Worm (Caenorhabditis elegans) whole organism, L1 larva: ENCODE measurements around the gene gbf-1.

ENCODE experiments used
- C16A3.4 ChIP-seq: fragments of 150-350 bp; optimal IDR thresholded peaks from 2 replicates; lab custom pipeline; 2014; ENCODE audit warnings: missing biosample characterization, missing genetic modification characterization
- C34B4.2 ChIP-seq: sonication (generic microtip); optimal IDR thresholded peaks from 2 replicates; lab custom pipeline; 2017; ENCODE audit warnings: mild to moderate bottlenecking, missing genetic modification characterization, missing compliant biosample characterization
- F16B12.6 ChIP-seq: fragments of 150-350 bp; optimal IDR thresholded peaks from 2 replicates; lab custom pipeline; 2014; ENCODE audit warnings: missing biosample characterization, missing genetic modification characterization
- ama-1 ChIP-seq: fragments of 150-350 bp; optimal IDR thresholded peaks from 2 replicates; lab custom pipeline; 2014
- ceh-8 ChIP-seq: fragments of 200-800 bp; sonication (Bioruptor generic); optimal IDR thresholded peaks from 2 replicates; lab custom pipeline; 2018; ENCODE audit warnings: mild to moderate bottlenecking, missing genetic modification characterization, moderate library complexity, missing compliant biosample characterization
- ceh-82 ChIP-seq, 3 experiments: fragments of 150-350 bp in 1 of 3; sonication (generic microtip) in 2 of 3; optimal IDR thresholded peaks; 2 replicates each; lab custom pipeline; 2014 to 2017; ENCODE audit warnings: missing biosample characterization in 3 of 3, missing genetic modification characterization in 3 of 3
- ceh-90 ChIP-seq: sonication (generic microtip); optimal IDR thresholded peaks from 2 replicates; lab custom pipeline; 2016; ENCODE audit warnings: missing genetic modification characterization, missing compliant biosample characterization
- ces-1 ChIP-seq: fragments of 150-350 bp; optimal IDR thresholded peaks from 2 replicates; lab custom pipeline; 2014; ENCODE audit warnings: missing biosample characterization, missing genetic modification reagents, missing genetic modification characterization
- dpl-1 ChIP-seq, 3 experiments: fragments of 150-350 bp in 2 of 3; sonication (generic microtip) in 1 of 3; optimal IDR thresholded peaks; 2 replicates each; lab custom pipeline; 2014 to 2017; ENCODE audit warnings: missing biosample characterization in 3 of 3, missing genetic modification characterization in 3 of 3, missing genetic modification reagents in 3 of 3
- efl-1 ChIP-seq, 4 experiments: fragments of 150-350 bp; optimal IDR thresholded peaks in 3 of 4; peaks in 1 of 4; 1 replicate in 1 of 4; 2 replicates in 3 of 4; lab custom pipeline; 2014; ENCODE audit warnings: missing biosample characterization in 2 of 4, missing genetic modification characterization in 2 of 4, missing genetic modification reagents in 2 of 4
- efl-3 ChIP-seq: fragments of 200-800 bp; sonication (Bioruptor generic); optimal IDR thresholded peaks from 2 replicates; lab custom pipeline; 2018; ENCODE audit warnings: mild to moderate bottlenecking, missing genetic modification characterization, missing compliant biosample characterization
- egl-13 ChIP-seq: sonication (generic microtip); optimal IDR thresholded peaks from 2 replicates; lab custom pipeline; 2016; ENCODE audit warnings: missing genotype, missing genetic modification reagents, missing genetic modification characterization, missing compliant biosample characterization
- elt-2 ChIP-seq: sonication (generic microtip); optimal IDR thresholded peaks from 2 replicates; lab custom pipeline; 2016; ENCODE audit warnings: missing genetic modification characterization, mild to moderate bottlenecking, inconsistent platforms, missing compliant biosample characterization, missing genetic modification reagents
- fkh-4 ChIP-seq: sonication (generic microtip); optimal IDR thresholded peaks from 2 replicates; lab custom pipeline; 2016; ENCODE audit warnings: missing compliant biosample characterization, missing genetic modification characterization, borderline replicate concordance
- fos-1 ChIP-seq: fragments of 150-350 bp; optimal IDR thresholded peaks from 2 replicates; lab custom pipeline; 2014; ENCODE audit warnings: missing biosample characterization, missing genetic modification characterization
- grh-1 ChIP-seq: fragments of 200-800 bp; sonication (Bioruptor generic); IDR thresholded peaks from 2 replicates; pipeline ENCODE4 v1.3.6; 2022; ENCODE audit warnings: missing genetic modification reagents, missing genetic modification characterization, missing compliant biosample characterization
- hlh-17 ChIP-seq: fragments of 200-800 bp; sonication (Bioruptor generic); optimal IDR thresholded peaks from 2 replicates; lab custom pipeline; 2018; ENCODE audit warnings: missing genetic modification characterization, mild to moderate bottlenecking, missing compliant biosample characterization, moderate library complexity, borderline replicate concordance
- hpl-2 ChIP-seq: fragments of 150-350 bp; optimal IDR thresholded peaks from 2 replicates; lab custom pipeline; 2014; ENCODE audit warnings: missing biosample characterization, missing genetic modification reagents, missing genetic modification characterization
- isw-1 ChIP-seq: fragments of 200-800 bp; sonication (Bioruptor generic); IDR thresholded peaks from 2 replicates; pipeline ENCODE4 v1.3.6; 2022; ENCODE audit warnings: missing genetic modification characterization, missing compliant biosample characterization
- jun-1 ChIP-seq: fragments of 150-350 bp; optimal IDR thresholded peaks from 2 replicates; lab custom pipeline; 2014; ENCODE audit warnings: missing biosample characterization, missing genetic modification reagents, missing genetic modification characterization
- lin-13 ChIP-seq: fragments of 150-350 bp; optimal IDR thresholded peaks from 2 replicates; lab custom pipeline; 2014; ENCODE audit warnings: missing biosample characterization, missing genetic modification reagents, missing genetic modification characterization
- lin-35 ChIP-seq, 2 experiments: fragments of 150-350 bp; optimal IDR thresholded peaks; 2 replicates each; lab custom pipeline; 2014; ENCODE audit warnings: missing biosample characterization in 2 of 2, missing genetic modification characterization in 2 of 2, missing genetic modification reagents in 2 of 2
- mef-2 ChIP-seq: fragments of 150-350 bp; optimal IDR thresholded peaks from 2 replicates; lab custom pipeline; 2014; ENCODE audit warnings: missing biosample characterization, missing genetic modification characterization
- nhr-20 ChIP-seq: sonication (generic microtip); optimal IDR thresholded peaks from 2 replicates; lab custom pipeline; 2016; ENCODE audit warnings: mild to moderate bottlenecking, missing genetic modification characterization, missing compliant biosample characterization
- nhr-47 ChIP-seq: sonication (generic microtip); optimal IDR thresholded peaks from 2 replicates; lab custom pipeline; 2016; ENCODE audit warnings: mild to moderate bottlenecking, missing genetic modification characterization, moderate library complexity, missing compliant biosample characterization
- nhr-71 ChIP-seq: sonication (generic microtip); optimal IDR thresholded peaks from 2 replicates; lab custom pipeline; 2016; ENCODE audit warnings: mild to moderate bottlenecking, missing genetic modification characterization, moderate library complexity, missing compliant biosample characterization
- nhr-84 ChIP-seq: sonication (generic microtip); optimal IDR thresholded peaks from 2 replicates; lab custom pipeline; 2017; ENCODE audit warnings: missing biosample characterization, missing genetic modification characterization
- nhr-90 ChIP-seq: sonication (generic microtip); optimal IDR thresholded peaks from 2 replicates; lab custom pipeline; 2016; ENCODE audit warnings: mild to moderate bottlenecking, missing genetic modification characterization, missing compliant biosample characterization; ENCODE audit not compliant: poor library complexity
- pqm-1 ChIP-seq: sonication (generic microtip); optimal IDR thresholded peaks from 3 replicates; lab custom pipeline; 2017; ENCODE audit warnings: missing biosample characterization, missing genetic modification characterization
- rnt-1 ChIP-seq: sonication (generic microtip); optimal IDR thresholded peaks from 2 replicates; lab custom pipeline; 2016; ENCODE audit warnings: mild to moderate bottlenecking, missing genetic modification characterization, moderate library complexity, missing compliant biosample characterization
- snpc-4 ChIP-seq: fragments of 150-350 bp; optimal IDR thresholded peaks from 2 replicates; lab custom pipeline; 2014; ENCODE audit warnings: missing biosample characterization, missing genetic modification characterization
- sup-37 ChIP-seq: fragments of 200-800 bp; sonication (Bioruptor generic); optimal IDR thresholded peaks from 2 replicates; lab custom pipeline; 2018; ENCODE audit warnings: mild to moderate bottlenecking, missing genetic modification characterization, missing compliant biosample characterization
- swsn-7 ChIP-seq: sonication (generic microtip); optimal IDR thresholded peaks from 2 replicates; lab custom pipeline; 2016; ENCODE audit warnings: missing genetic modification characterization, missing compliant biosample characterization
- unc-130 ChIP-seq: fragments of 150-350 bp; optimal IDR thresholded peaks from 2 replicates; lab custom pipeline; 2017; ENCODE audit warnings: missing biosample characterization, missing genetic modification characterization, inconsistent platforms
- unc-30 ChIP-seq: sonication (generic microtip); optimal IDR thresholded peaks from 2 replicates; lab custom pipeline; 2017; ENCODE audit warnings: missing biosample characterization, missing genetic modification characterization
- unc-62 ChIP-seq: fragments of 150-350 bp; optimal IDR thresholded peaks from 2 replicates; lab custom pipeline; 2014; ENCODE audit warnings: missing biosample characterization, missing genetic modification reagents, missing genetic modification characterization
- unc-86 ChIP-seq: sonication (generic microtip); optimal IDR thresholded peaks from 2 replicates; lab custom pipeline; 2016; ENCODE audit warnings: missing genetic modification characterization, missing compliant biosample characterization
- unc-98 ChIP-seq: fragments of 200-800 bp; sonication (Bioruptor generic); IDR thresholded peaks from 2 replicates; pipeline ENCODE4 v1.3.6; 2022; ENCODE audit warnings: missing genetic modification characterization, missing compliant biosample characterization
- vab-15 ChIP-seq: sonication (generic microtip); optimal IDR thresholded peaks from 2 replicates; lab custom pipeline; 2017; ENCODE audit warnings: missing genotype, mild to moderate bottlenecking, missing genetic modification characterization, missing compliant biosample characterization
- zag-1 ChIP-seq: fragments of 150-350 bp; optimal IDR thresholded peaks from 2 replicates; lab custom pipeline; 2014; ENCODE audit warnings: missing biosample characterization, missing genetic modification characterization
- zip-4 ChIP-seq: fragments of 200-800 bp; sonication (Bioruptor generic); optimal IDR thresholded peaks from 2 replicates; lab custom pipeline; 2018; ENCODE audit warnings: mild to moderate bottlenecking, missing genetic modification characterization, moderate library complexity, missing compliant biosample characterization
- ztf-11 ChIP-seq, 2 experiments: sonication (generic microtip); optimal IDR thresholded peaks; 2 replicates each; lab custom pipeline; 2016 to 2017; ENCODE audit warnings: missing genetic modification characterization in 2 of 2, missing biosample characterization in 1 of 2, missing compliant biosample characterization in 1 of 2

gbf-1 gene

DNA sequence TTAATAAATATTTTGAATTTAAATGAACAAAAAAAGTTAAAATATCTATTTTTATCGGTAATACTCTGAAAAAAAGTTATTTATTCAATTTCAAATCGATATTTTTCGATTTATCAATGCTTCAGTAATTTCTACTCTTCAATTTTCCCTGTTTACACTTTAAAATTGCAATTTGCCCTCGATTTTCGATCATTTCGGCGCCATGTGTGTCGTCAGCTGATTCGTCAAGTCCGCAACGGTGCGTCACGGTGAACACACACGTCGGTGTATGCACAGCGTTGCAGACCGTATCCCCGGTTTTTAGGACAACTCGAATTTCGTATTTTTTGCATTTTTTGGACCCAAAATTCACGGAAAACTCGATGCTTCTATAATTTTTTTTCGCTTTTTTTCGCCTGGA, 49.8 kb upstream of the gbf-1 start, which contains the start of gene C18D11.3 (continued):
- TF ChIP-seq lin-13 (GFP tag; lab: Kevin White, UChicago): peak; percentile 91
- TF ChIP-seq lin-35 (GFP tag; optimal IDR thresholded peaks at IDR 0.05; lab: Kevin White, UChicago): peak; percentile 90 to 93
- TF ChIP-seq nhr-71 (tag; lab: Kevin White, UChicago): peak; percentile 92
- TF ChIP-seq ztf-11 (tag; optimal IDR thresholded peaks at IDR 0.05; lab: Kevin White, UChicago): peak in 1 of 2 experiments; percentile 22
- no peak for TF ChIP-seq hlh-17
- no peak for TF ChIP-seq pqm-1 (tag; lab: Kevin White, UChicago)
- TF ChIP-seq ceh-90: no peak
- no peak for TF ChIP-seq fkh-4 (tag; lab: Kevin White, UChicago)
- TF ChIP-seq F16B12.6 (tag; lab: Kevin White, UChicago): peak; percentile 100
- TF ChIP-seq hpl-2 (GFP tag; lab: Kevin White, UChicago): no peak
- peak; percentile 92 for TF ChIP-seq rnt-1 (tag; lab: Kevin White, UChicago)
- TF ChIP-seq efl-3 (GFP tag; lab: Kevin White, UChicago): no peak
- no peak for TF ChIP-seq egl-13
- peak; percentile 48 to 93 (median 52) for TF ChIP-seq ceh-82 (tag; optimal IDR thresholded peaks at IDR 0.05; lab: Kevin White, UChicago)
- no peak for TF ChIP-seq ceh-8 (GFP tag; lab: Kevin White, UChicago)
- peak; percentile 84 to 86 for TF ChIP-seq efl-1 (optimal IDR thresholded peaks at IDR 0.05; lab: Kevin White, UChicago)
- TF ChIP-seq efl-1 (GFP tag; optimal IDR thresholded peaks at IDR 0.05 in 1 of 2; lab: Kevin White, UChicago): peak; percentile 81 to 97
- peak; percentile 75 for TF ChIP-seq swsn-7 (tag; lab: Kevin White, UChicago)
- no peak for TF ChIP-seq unc-30
- no peak for TF ChIP-seq zip-4 (GFP tag; lab: Kevin White, UChicago)
- peak; percentile 97 for TF ChIP-seq unc-130 (tag; lab: Kevin White, UChicago)
- TF ChIP-seq nhr-90: peak; percentile 78
- TF ChIP-seq fos-1 (tag; lab: Kevin White, UChicago): peak; percentile 77
- no peak for TF ChIP-seq unc-62
- TF ChIP-seq nhr-20 (tag; lab: Kevin White, UChicago): peak; percentile 93
- TF ChIP-seq unc-86 (tag; lab: Kevin White, UChicago): peak; percentile 60
- peak; percentile 94 for TF ChIP-seq C16A3.4 (tag; lab: Kevin White, UChicago)
- TF ChIP-seq nhr-84: no peak
- TF ChIP-seq C34B4.2 (tag; lab: Kevin White, UChicago): no peak
- no peak for TF ChIP-seq ama-1
- TF ChIP-seq dpl-1 (GFP tag; optimal IDR thresholded peaks at IDR 0.05; lab: Kevin White, UChicago): peak; percentile 74 to 85 (median 84)
- TF ChIP-seq snpc-4 (tag; lab: Kevin White, UChicago): peak; percentile 88
- TF ChIP-seq nhr-47 (tag; lab: Kevin White, UChicago): peak; percentile 82
- no peak for TF ChIP-seq mef-2 (tag; lab: Kevin White, UChicago)
- peak; percentile 6; the same call in 1 of the 2 replicates for TF ChIP-seq unc-98 (GFP tag; lab: Robert Waterston, UW)

DNA sequence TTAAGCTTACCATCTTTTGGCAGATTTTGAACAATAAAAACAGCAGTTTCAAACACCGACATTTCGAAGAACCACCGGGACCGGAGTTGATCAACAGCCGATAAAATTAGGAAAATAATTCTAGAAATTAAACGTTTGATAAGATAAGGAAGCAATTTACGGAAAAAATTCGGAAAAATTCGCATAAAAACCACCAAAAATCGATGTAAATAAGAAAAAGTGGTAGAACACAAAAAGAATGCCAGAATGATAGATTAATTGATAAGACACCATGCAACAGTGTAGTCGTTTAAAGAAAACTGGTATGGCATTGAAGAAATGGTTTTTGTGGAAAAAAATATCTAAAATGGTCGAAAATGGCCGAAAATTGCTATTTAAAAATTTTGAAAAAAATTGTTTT, 48.9 kb upstream of the gbf-1 start, which contains the start of gene maa-1:
Gene maa-1 (minus strand): TSS at position 120 of the 400 bp plus-strand sequence.
- TF ChIP-seq ama-1: no peak
- TF ChIP-seq jun-1 (tag; lab: Kevin White, UChicago): no peak
- TF ChIP-seq nhr-20 (tag; lab: Kevin White, UChicago): peak; percentile 18
- peak; percentile 57 for TF ChIP-seq elt-2 (tag; lab: Kevin White, UChicago)
- TF ChIP-seq unc-86 (tag; lab: Kevin White, UChicago): no peak
- TF ChIP-seq zag-1 (tag; lab: Kevin White, UChicago): no peak

DNA sequence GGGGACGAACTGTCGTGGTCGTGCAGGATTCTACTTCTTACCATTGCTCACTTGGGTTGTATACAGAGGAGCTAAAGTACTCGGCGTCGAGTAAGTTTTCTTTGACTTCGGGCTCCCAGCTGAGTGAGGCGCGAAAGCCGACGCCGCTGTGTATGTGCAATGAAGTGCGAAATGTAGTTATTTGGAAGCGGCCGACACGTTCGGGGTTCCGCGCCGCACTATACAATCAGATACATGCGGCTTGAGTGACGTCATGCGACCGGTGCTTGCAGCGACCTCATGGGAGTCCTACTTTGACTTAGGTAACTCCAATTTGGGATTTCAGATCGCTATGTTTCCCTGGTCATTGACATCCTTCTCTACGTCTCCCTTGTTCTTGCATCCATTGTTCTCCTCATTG, 44.4 kb upstream of the gbf-1 start:
- no peak for TF ChIP-seq unc-86 (tag; lab: Kevin White, UChicago)
- TF ChIP-seq grh-1 (GFP tag; lab: Robert Waterston, UW): no peak
- peak; percentile 90 for TF ChIP-seq snpc-4 (tag; lab: Kevin White, UChicago)
- no peak for TF ChIP-seq vab-15 (tag; lab: Kevin White, UChicago)
- TF ChIP-seq ama-1: no peak
- no peak for TF ChIP-seq C16A3.4 (tag; lab: Kevin White, UChicago)
- TF ChIP-seq nhr-20 (tag; lab: Kevin White, UChicago): no peak
- no peak for TF ChIP-seq sup-37 (GFP tag; lab: Kevin White, UChicago)
- no peak for TF ChIP-seq ceh-8 (GFP tag; lab: Kevin White, UChicago)
- TF ChIP-seq ces-1 (GFP tag; lab: Kevin White, UChicago): no peak
- TF ChIP-seq ztf-11 (tag; optimal IDR thresholded peaks at IDR 0.05; lab: Kevin White, UChicago): no peak
- TF ChIP-seq nhr-71 (tag; lab: Kevin White, UChicago): peak; percentile 15
- no peak for TF ChIP-seq isw-1 (GFP tag; lab: Robert Waterston, UW)
